Worm (Caenorhabditis elegans) whole organism, L4/young adult: ENCODE data around the gene C08E3.14.

Source experiments
- W03F9.2 ChIP-seq: fragments of 150-350 bp; optimal IDR thresholded peaks from 2 replicates; lab custom pipeline; 2014; ENCODE audit warnings: missing biosample characterization, missing genetic modification characterization
- dao-5 ChIP-seq: sonication (generic microtip); optimal IDR thresholded peaks from 2 replicates; lab custom pipeline; 2016; ENCODE audit warnings: missing genotype, missing genetic modification characterization, moderate library complexity, missing compliant biosample characterization
- him-1 ChIP-seq: sonication (generic microtip); optimal IDR thresholded peaks from 2 replicates; lab custom pipeline; 2016; ENCODE audit warnings: missing genotype, missing genetic modification reagents, missing genetic modification characterization, missing compliant biosample characterization

ce11 chrII:1603049-1603448 lies 22.7 kb upstream of the C08E3.14 start:
- TF ChIP-seq dao-5 (tag; lab: Kevin White, UChicago) (no peak), him-1 (tag; lab: Kevin White, UChicago) (no peak), W03F9.2 (no peak)
